Worm (Caenorhabditis elegans): ENCODE data around the gene jbts-14.

ce11 chrX:8704830-8705229 lies 724 bp downstream of the jbts-14 start:
- no peak for TF ChIP-seq dao-5 (tag; optimal IDR thresholded peaks at IDR 0.05)
- TF ChIP-seq him-1 (tag; optimal IDR thresholded peaks at IDR 0.05), result no peak
- TF ChIP-seq W03F9.2 (tag; optimal IDR thresholded peaks at IDR 0.05), result no peak
